Worm (Caenorhabditis elegans) whole organism, young adult: Measurements from ENCODE around the gene tag-77.
A peak's percentile ranks its signal among the peaks of the same experiment; 100 is the strongest.

Source experiments
- D2030.7 ChIP-seq: fragments of 200-800 bp; sonication (Bioruptor generic); IDR thresholded peaks from 2 replicates; pipeline ENCODE4 v1.3.6; 2022; ENCODE audit warnings: missing genetic modification reagents, missing genetic modification characterization, missing compliant biosample characterization
- F23B12.7 ChIP-seq: sonication (generic microtip); optimal IDR thresholded peaks from 2 replicates; lab custom pipeline; 2017; ENCODE audit warnings: missing genetic modification characterization, mild to moderate bottlenecking, missing compliant biosample characterization, antibody characterized with exemption, moderate library complexity; ENCODE audit not compliant: insufficient read depth
- F33H1.4 ChIP-seq: fragments of 200-800 bp; sonication (Bioruptor generic); IDR thresholded peaks from 2 replicates; pipeline ENCODE4 v1.3.6; 2022; ENCODE audit warnings: missing genetic modification reagents, missing genetic modification characterization, missing compliant biosample characterization
- F37B4.10 ChIP-seq: fragments of 200-800 bp; sonication (Bioruptor generic); IDR thresholded peaks from 2 replicates; pipeline ENCODE4 v1.3.6; 2022; ENCODE audit warnings: missing genetic modification characterization, missing compliant biosample characterization
- F39B2.1 ChIP-seq: fragments of 200-800 bp; sonication (Bioruptor generic); IDR thresholded peaks from 2 replicates; pipeline ENCODE4 v1.3.6; 2022; ENCODE audit warnings: missing genetic modification reagents, missing genetic modification characterization, missing compliant biosample characterization
- F55B11.4 ChIP-seq: sonication (generic microtip); optimal IDR thresholded peaks from 2 replicates; lab custom pipeline; 2016; ENCODE audit warnings: missing compliant biosample characterization, missing genetic modification characterization, borderline replicate concordance; ENCODE audit not compliant: insufficient read depth
- T26A5.8 ChIP-seq: sonication (generic microtip); optimal IDR thresholded peaks from 2 replicates; lab custom pipeline; 2016; ENCODE audit warnings: missing genetic modification characterization, missing compliant biosample characterization
- Y95B8A.8 ChIP-seq: fragments of 200-800 bp; sonication (Bioruptor generic); IDR thresholded peaks from 2 replicates; pipeline ENCODE4 v1.3.6; 2022; ENCODE audit warnings: missing genetic modification reagents, missing genetic modification characterization, missing compliant biosample characterization
- ZK185.1 ChIP-seq: sonication (generic microtip); optimal IDR thresholded peaks from 2 replicates; lab custom pipeline; 2016; ENCODE audit warnings: mild to moderate bottlenecking, missing genetic modification characterization, missing compliant biosample characterization; ENCODE audit not compliant: poor library complexity, severe bottlenecking
- aptf-2 ChIP-seq: fragments of 200-800 bp; sonication (Bioruptor generic); conservative IDR thresholded peaks from 2 replicates; pipeline ENCODE4 v1.3.6; 2022; ENCODE audit warnings: missing genetic modification reagents, missing genetic modification characterization, missing compliant biosample characterization
- attf-6 ChIP-seq: fragments of 200-800 bp; sonication (Bioruptor generic); IDR thresholded peaks from 2 replicates; pipeline ENCODE4 v1.3.6; 2022; ENCODE audit warnings: missing genetic modification reagents, missing genetic modification characterization, missing compliant biosample characterization
- bed-2 ChIP-seq: fragments of 200-800 bp; sonication (Bioruptor generic); IDR thresholded peaks from 2 replicates; pipeline ENCODE4 v1.3.6; 2022; ENCODE audit warnings: missing genetic modification reagents, missing genetic modification characterization, missing compliant biosample characterization
- ceh-79 ChIP-seq: sonication (generic microtip); optimal IDR thresholded peaks from 2 replicates; lab custom pipeline; 2017; ENCODE audit warnings: mild to moderate bottlenecking, missing genetic modification characterization, missing compliant biosample characterization
- ceh-91 ChIP-seq: fragments of 200-800 bp; sonication (Bioruptor generic); IDR thresholded peaks from 2 replicates; pipeline ENCODE4 v1.3.6; 2022; ENCODE audit warnings: missing genetic modification reagents, missing genetic modification characterization, missing compliant biosample characterization
- dox-1 ChIP-seq: fragments of 200-800 bp; sonication (Bioruptor generic); IDR thresholded peaks from 2 replicates; pipeline ENCODE4 v1.3.6; 2022; ENCODE audit warnings: missing genetic modification reagents, missing genetic modification characterization, missing compliant biosample characterization
- dpl-1 ChIP-seq: fragments of 150-350 bp; optimal IDR thresholded peaks from 2 replicates; lab custom pipeline; 2014; ENCODE audit warnings: missing biosample characterization, missing genetic modification reagents, missing genetic modification characterization
- efl-1 ChIP-seq: fragments of 150-350 bp; optimal IDR thresholded peaks from 2 replicates; lab custom pipeline; 2014; ENCODE audit warnings: missing biosample characterization, missing genetic modification reagents, missing genetic modification characterization
- egl-44 ChIP-seq: fragments of 200-800 bp; sonication (Bioruptor generic); IDR thresholded peaks from 2 replicates; pipeline ENCODE4 v1.3.6; 2022; ENCODE audit warnings: missing genetic modification reagents, missing genetic modification characterization, missing compliant biosample characterization
- fkh-3 ChIP-seq: sonication (generic microtip); optimal IDR thresholded peaks from 2 replicates; lab custom pipeline; 2016; ENCODE audit warnings: mild to moderate bottlenecking, missing genetic modification characterization, missing compliant biosample characterization
- gei-17 ChIP-seq: fragments of 200-800 bp; sonication (Bioruptor generic); optimal IDR thresholded peaks from 2 replicates; lab custom pipeline; 2018; ENCODE audit warnings: mild to moderate bottlenecking, missing genetic modification characterization, missing compliant biosample characterization
- hmg-1.2 ChIP-seq: fragments of 200-800 bp; sonication (Bioruptor generic); IDR thresholded peaks from 2 replicates; pipeline ENCODE4 v1.3.6; 2022; ENCODE audit warnings: missing genetic modification reagents, missing genetic modification characterization, missing compliant biosample characterization
- hrde-1 ChIP-seq: sonication (generic microtip); optimal IDR thresholded peaks from 2 replicates; lab custom pipeline; 2016; ENCODE audit warnings: missing genetic modification characterization, mild to moderate bottlenecking, missing compliant biosample characterization, moderate library complexity, missing genotype, missing genetic modification reagents, borderline replicate concordance
- lin-35 ChIP-seq, 3 experiments: fragments of 150-350 bp in 2 of 3; sonication (generic microtip) in 1 of 3; optimal IDR thresholded peaks; 2 replicates each; lab custom pipeline; 2014 to 2018; ENCODE audit warnings: missing biosample characterization in 3 of 3, missing genetic modification characterization in 3 of 3, missing genetic modification reagents in 3 of 3
- lin-54 ChIP-seq: fragments of 200-800 bp; sonication (Bioruptor generic); optimal IDR thresholded peaks from 2 replicates; lab custom pipeline; 2018; ENCODE audit warnings: mild to moderate bottlenecking, missing genetic modification characterization, missing compliant biosample characterization
- lsl-1 ChIP-seq: fragments of 200-800 bp; sonication (Bioruptor generic); optimal IDR thresholded peaks from 2 replicates; lab custom pipeline; 2018; ENCODE audit warnings: mild to moderate bottlenecking, missing genetic modification characterization, moderate library complexity, missing compliant biosample characterization
- madf-6 ChIP-seq: fragments of 200-800 bp; sonication (Bioruptor generic); IDR thresholded peaks from 2 replicates; pipeline ENCODE4 v1.3.6; 2022; ENCODE audit warnings: missing genetic modification reagents, missing genetic modification characterization, missing compliant biosample characterization
- madf-8 ChIP-seq: fragments of 200-800 bp; sonication (Bioruptor generic); conservative IDR thresholded peaks from 2 replicates; pipeline ENCODE4 v1.3.6; 2022; ENCODE audit warnings: missing genetic modification reagents, missing genetic modification characterization, missing compliant biosample characterization
- mel-28 ChIP-seq: sonication (generic microtip); optimal IDR thresholded peaks from 2 replicates; lab custom pipeline; 2016; ENCODE audit warnings: borderline replicate concordance, mild to moderate bottlenecking, missing genetic modification characterization, missing compliant biosample characterization
- nfya-1 ChIP-seq: sonication (generic microtip); optimal IDR thresholded peaks from 2 replicates; lab custom pipeline; 2017; ENCODE audit warnings: antibody characterized with exemption, missing compliant biosample characterization, missing genetic modification characterization, borderline replicate concordance; ENCODE audit not compliant: insufficient read depth
- nfya-2 ChIP-seq: fragments of 200-800 bp; sonication (Bioruptor generic); IDR thresholded peaks from 2 replicates; pipeline ENCODE4 v1.3.6; 2022; ENCODE audit warnings: missing genetic modification reagents, missing genetic modification characterization, missing compliant biosample characterization
- nhr-120 ChIP-seq: fragments of 200-800 bp; sonication (Bioruptor generic); IDR thresholded peaks from 2 replicates; pipeline ENCODE4 v1.3.6; 2022; ENCODE audit warnings: missing genetic modification characterization, missing compliant biosample characterization
- nhr-27 ChIP-seq: fragments of 200-800 bp; sonication (Bioruptor generic); optimal IDR thresholded peaks from 2 replicates; lab custom pipeline; 2018; ENCODE audit warnings: mild to moderate bottlenecking, missing genetic modification characterization, moderate library complexity, missing compliant biosample characterization
- nhr-90 ChIP-seq: sonication (generic microtip); optimal IDR thresholded peaks from 2 replicates; lab custom pipeline; 2016; ENCODE audit warnings: missing genotype, mild to moderate bottlenecking, missing genetic modification characterization, missing compliant biosample characterization
- rcor-1 ChIP-seq: fragments of 200-800 bp; sonication (Bioruptor generic); IDR thresholded peaks from 2 replicates; pipeline ENCODE4 v1.3.6; 2022; ENCODE audit warnings: missing genetic modification reagents, missing genetic modification characterization, missing compliant biosample characterization
- snpc-1.3 ChIP-seq: sonication (generic microtip); optimal IDR thresholded peaks from 2 replicates; lab custom pipeline; 2017; ENCODE audit warnings: missing genetic modification characterization, mild to moderate bottlenecking, missing compliant biosample characterization, antibody characterized with exemption, moderate library complexity, missing genotype, missing genetic modification reagents; ENCODE audit not compliant: insufficient read depth
- snpc-3.4 ChIP-seq: sonication (generic microtip); optimal IDR thresholded peaks from 2 replicates; lab custom pipeline; 2017; ENCODE audit warnings: missing genetic modification characterization, mild to moderate bottlenecking, missing compliant biosample characterization, antibody characterized with exemption, moderate library complexity, missing genotype, missing genetic modification reagents
- snpc-4 ChIP-seq, 5 experiments: fragments of 150-350 bp in 1 of 5; sonication (generic microtip) in 4 of 5; optimal IDR thresholded peaks; 2 replicates each; lab custom pipeline; 2014 to 2018; ENCODE audit warnings: missing genetic modification characterization in 5 of 5, missing biosample characterization in 3 of 5, antibody characterized with exemption in 2 of 5, mild to moderate bottlenecking in 2 of 5, missing compliant biosample characterization in 2 of 5, missing genotype in 2 of 5, moderate library complexity in 2 of 5, missing genetic modification reagents in 1 of 5
- tbp1 ChIP-seq: fragments of 200-800 bp; sonication (Bioruptor generic); optimal IDR thresholded peaks from 2 replicates; lab custom pipeline; 2018; ENCODE audit warnings: mild to moderate bottlenecking, missing genetic modification characterization, missing compliant biosample characterization
- unc-130 ChIP-seq: sonication (generic microtip); optimal IDR thresholded peaks from 2 replicates; lab custom pipeline; 2016; ENCODE audit warnings: missing genetic modification reagents, missing genetic modification characterization, missing compliant biosample characterization
- xnd-1 ChIP-seq: sonication (generic microtip); optimal IDR thresholded peaks from 2 replicates; lab custom pipeline; 2016; ENCODE audit warnings: missing genotype, missing genetic modification reagents, missing genetic modification characterization, missing compliant biosample characterization
- zfh-2 ChIP-seq: fragments of 200-800 bp; sonication (Bioruptor generic); conservative IDR thresholded peaks from 2 replicates; pipeline ENCODE4 v1.3.6; 2022; ENCODE audit warnings: missing genetic modification reagents, missing genetic modification characterization, missing compliant biosample characterization
- ztf-22 ChIP-seq: fragments of 200-800 bp; sonication (Bioruptor generic); optimal IDR thresholded peaks from 2 replicates; lab custom pipeline; 2018; ENCODE audit warnings: mild to moderate bottlenecking, missing genetic modification characterization, moderate library complexity, missing compliant biosample characterization

Gene tag-77

DNA sequence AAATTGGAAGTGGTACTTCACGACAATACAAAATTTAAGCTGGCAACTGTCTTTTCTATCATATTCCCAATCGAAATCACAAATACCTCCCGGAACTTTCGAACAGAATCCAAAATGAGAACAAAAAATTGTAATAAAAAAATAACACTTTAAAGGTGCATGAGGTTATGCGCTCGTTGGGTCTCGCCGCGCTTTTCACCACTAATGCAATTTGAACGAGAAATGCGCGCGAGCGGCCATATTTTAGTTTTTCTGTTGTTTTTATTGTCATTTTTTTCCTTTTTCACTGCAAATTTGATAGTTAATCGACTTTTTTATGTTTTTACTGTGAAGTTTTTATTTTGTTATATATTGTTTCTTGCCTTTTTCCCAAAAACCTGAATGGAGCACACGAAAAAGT, 708 bp upstream of the tag-77 start, which contains the start of gene mes-6:
Gene mes-6, plus strand, starts transcription at position 229 of the 400 bp plus-strand sequence.
- TF ChIP-seq attf-6 (GFP tag; lab: Robert Waterston, UW) (no peak), ztf-22 (GFP tag; lab: Kevin White, UChicago) (no peak), efl-1 (GFP tag; lab: Kevin White, UChicago) (peak; percentile 92), madf-8 (peak; percentile 73), gei-17 (no peak), D2030.7 (GFP tag; lab: Robert Waterston, UW) (peak; percentile 70), F33H1.4 (GFP tag; lab: Robert Waterston, UW) (peak; percentile 92), snpc-4 (GFP tag; optimal IDR thresholded peaks at IDR 0.05; lab: Kevin White, UChicago) (no peak), snpc-4 (tag; optimal IDR thresholded peaks at IDR 0.05; lab: Kevin White, UChicago) (peak in 1 of 4 experiments; percentile 71), tbp1 (peak; percentile 20), hmg-1.2 (GFP tag; lab: Robert Waterston, UW) (peak; percentile 39; the same call in 1 of the 2 replicates), nhr-90 (tag; lab: Kevin White, UChicago) (no peak), Y95B8A.8 (peak; percentile 28; the same call in 1 of the 2 replicates), lsl-1 (GFP tag; lab: Kevin White, UChicago) (peak; percentile 72), fkh-3 (tag; lab: Kevin White, UChicago) (no peak), bed-2 (no peak), mel-28 (tag; lab: Kevin White, UChicago) (no peak), dox-1 (GFP tag; lab: Robert Waterston, UW) (peak; percentile 51), ZK185.1 (tag; lab: Kevin White, UChicago) (peak; percentile 53), egl-44 (GFP tag; lab: Robert Waterston, UW) (no peak), dpl-1 (GFP tag; lab: Kevin White, UChicago) (peak; percentile 85), madf-6 (peak; percentile 89), ceh-91 (GFP tag; lab: Robert Waterston, UW) (peak; percentile 85), F37B4.10 (no peak), lin-35 (GFP tag; optimal IDR thresholded peaks at IDR 0.05; lab: Kevin White, UChicago) (peak in 2 of 3 experiments; percentile 44 to 75), F23B12.7 (peak; percentile 72), snpc-1.3 (tag; lab: Kevin White, UChicago) (peak; percentile 55), xnd-1 (tag; lab: Kevin White, UChicago) (peak; percentile 59), snpc-3.4 (tag; lab: Kevin White, UChicago) (peak; percentile 81), lin-54 (GFP tag; lab: Kevin White, UChicago) (peak; percentile 75), unc-130 (GFP tag; lab: Kevin White, UChicago) (peak; percentile 38), rcor-1 (GFP tag; lab: Robert Waterston, UW) (0 out of 2 replicates have a peak, but pooled peaks have one; percentile 5)

DNA sequence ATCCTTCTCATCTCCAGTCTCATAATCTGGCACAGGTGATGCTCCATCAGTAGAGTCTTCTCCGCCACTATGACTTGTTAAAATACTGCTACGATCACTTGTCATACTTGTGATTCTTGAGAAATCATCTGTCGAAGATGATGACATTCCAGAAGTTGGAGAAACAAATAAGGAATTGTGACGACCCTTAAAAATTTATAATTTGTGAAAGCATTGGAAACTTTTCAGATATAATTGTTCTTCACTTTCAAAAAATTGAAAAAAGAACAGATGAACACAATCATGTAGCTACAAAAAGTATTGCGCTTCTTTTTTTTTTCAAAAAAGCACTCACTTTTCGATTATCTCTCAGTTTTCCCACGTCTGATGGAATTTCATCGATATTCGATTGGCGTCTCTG, 4.3 kb downstream of the tag-77 start:
- TF ChIP-seq zfh-2 (GFP tag; lab: Robert Waterston, UW) (no peak), hrde-1 (tag; lab: Kevin White, UChicago) (no peak), T26A5.8 (no peak), aptf-2 (no peak), nfya-1 (tag; lab: Kevin White, UChicago) (no peak), fkh-3 (tag; lab: Kevin White, UChicago) (no peak), nfya-2 (no peak), F55B11.4 (no peak), ceh-79 (no peak), F39B2.1 (GFP tag; lab: Robert Waterston, UW) (no peak), nhr-27 (tag; lab: Kevin White, UChicago) (no peak), unc-130 (GFP tag; lab: Kevin White, UChicago) (no peak), snpc-1.3 (tag; lab: Kevin White, UChicago) (no peak), nhr-120 (GFP tag; lab: Robert Waterston, UW) (no peak)
